Worm (Caenorhabditis elegans) whole organism, L2 larva: Measurements from ENCODE around the gene Y57A10C.8.

Source experiments
- lsy-2 ChIP-seq, 2 experiments: fragments of 150-350 bp in 1 of 2; sonication (generic microtip) in 1 of 2; optimal IDR thresholded peaks; 2 replicates each; lab custom pipeline; 2014 to 2017; ENCODE audit warnings: missing biosample characterization in 2 of 2, missing genetic modification characterization in 2 of 2
- nhr-237 ChIP-seq: fragments of 150-350 bp; optimal IDR thresholded peaks from 2 replicates; lab custom pipeline; 2014; ENCODE audit warnings: missing biosample characterization, missing genetic modification characterization
- nhr-25 ChIP-seq: fragments of 150-350 bp; sonication (generic microtip); optimal IDR thresholded peaks from 3 replicates; lab custom pipeline; 2014; ENCODE audit warnings: missing biosample characterization, missing genetic modification characterization
- skn-1 ChIP-seq: sonication (generic microtip); optimal IDR thresholded peaks from 2 replicates; lab custom pipeline; 2017; ENCODE audit warnings: missing biosample characterization, missing genetic modification characterization
- ztf-1 ChIP-seq: fragments of 200-800 bp; sonication (Bioruptor generic); conservative IDR thresholded peaks from 2 replicates; pipeline ENCODE4 v1.3.6; 2022; ENCODE audit warnings: missing genetic modification characterization, missing compliant biosample characterization
- ztf-11 ChIP-seq: sonication (generic microtip); optimal IDR thresholded peaks from 2 replicates; lab custom pipeline; 2017; ENCODE audit warnings: missing biosample characterization, missing genetic modification characterization

DNA sequence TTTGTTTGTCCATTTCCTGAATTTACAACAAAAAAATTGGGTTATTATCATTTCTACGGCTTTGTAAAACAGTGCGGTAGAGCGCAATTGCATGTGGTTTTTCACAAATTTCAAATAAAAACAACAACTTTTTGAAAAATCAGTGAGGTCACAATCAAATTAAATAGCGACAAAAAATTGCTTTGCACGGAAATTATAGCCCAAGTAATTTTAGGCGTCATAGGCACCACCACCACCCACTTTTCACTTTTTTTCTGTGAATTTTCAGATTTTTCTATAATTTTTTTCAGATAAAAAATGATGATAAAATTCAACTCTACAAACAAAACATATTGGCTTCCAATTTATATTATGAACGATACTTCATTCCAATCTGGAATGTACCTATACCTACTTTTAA is 27.6 kb upstream of the Y57A10C.8 start, which contains the start of gene sre-38:
- TF ChIP-seq skn-1 (no peak), ztf-1 (GFP tag; lab: Robert Waterston, UW) (no peak), nhr-25 (tag; lab: Kevin White, UChicago) (no peak), ztf-11 (no peak), nhr-237 (tag; lab: Kevin White, UChicago) (no peak), lsy-2 (tag; optimal IDR thresholded peaks at IDR 0.05; lab: Kevin White, UChicago) (no peak)
